Fruit fly (Drosophila melanogaster): ENCODE results near the gene CG1523.

The CG1523 gene

DNA sequence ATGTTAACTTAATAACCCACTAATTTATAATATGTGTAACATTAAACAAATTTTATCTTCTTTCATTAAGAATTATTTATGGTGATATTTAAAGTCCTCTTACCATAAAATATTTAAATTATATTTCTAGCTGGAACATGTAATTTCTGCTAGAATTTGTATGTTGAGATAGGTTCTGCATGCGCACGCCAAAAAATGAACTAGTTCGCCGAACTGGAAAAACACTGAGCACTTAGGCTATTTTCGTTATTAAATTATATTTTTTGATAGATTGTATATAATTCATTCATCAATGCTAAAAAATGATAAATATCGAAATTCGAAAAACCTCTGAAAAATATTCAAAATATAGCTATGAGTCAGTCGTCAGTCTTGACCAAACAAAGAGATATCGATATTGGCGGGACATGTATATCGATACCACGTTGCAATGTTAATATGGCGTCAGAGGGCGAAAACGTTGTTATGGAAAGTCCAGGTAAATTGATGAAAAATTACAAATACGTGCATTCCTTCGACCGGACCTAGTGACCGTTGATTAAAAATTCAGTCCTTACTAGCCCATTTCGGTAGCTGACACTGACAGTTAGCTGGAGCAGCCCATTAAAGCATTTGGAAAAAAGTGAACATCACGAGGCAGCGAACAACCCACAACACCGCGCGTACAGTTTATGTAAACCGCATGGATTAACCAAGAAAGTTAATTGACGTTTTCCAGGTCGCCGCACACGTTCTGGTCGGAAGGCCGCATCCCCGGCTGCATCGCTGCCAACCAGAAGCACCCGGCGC is 7.6 kb downstream of the CG1523 start, which contains the start of gene Prp39 (continued):
- TF ChIP-seq toy (GFP tag; IDR thresholded peaks at IDR 0.05) (no peak), E2f1 (GFP tag; IDR thresholded peaks at IDR 0.05) (peak; percentile 48), unc-4 (GFP tag; IDR thresholded peaks at IDR 0.05; ENCODE audit: partially characterized antibody) (peak; percentile 74), Fer3 (tag; optimal IDR thresholded peaks at IDR 0.05) (peak; percentile 15), tll (GFP tag; optimal IDR thresholded peaks at IDR 0.05) (no peak), az2 (GFP tag; optimal IDR thresholded peaks at IDR 0.05) (peak; percentile 11), CG8478 (optimal IDR thresholded peaks at IDR 0.05) (no peak), nerfin-2 (GFP tag; IDR thresholded peaks at IDR 0.05; ENCODE audit: partially characterized antibody) (peak; percentile 32), CG6813 (GFP tag; optimal IDR thresholded peaks at IDR 0.05) (no peak), btn (GFP tag; optimal IDR thresholded peaks at IDR 0.05) (no peak), sima (GFP tag; optimal IDR thresholded peaks at IDR 0.05) (no peak), dati (GFP tag; IDR thresholded peaks at IDR 0.05) (no peak), CG18764 (GFP tag; optimal IDR thresholded peaks at IDR 0.05) (no peak), sr (GFP tag; IDR thresholded peaks at IDR 0.05) (no peak), dmrt99B (tag; optimal IDR thresholded peaks at IDR 0.05) (no peak), peb (GFP tag; IDR thresholded peaks at IDR 0.05) (no peak), tgo (GFP tag; IDR thresholded peaks at IDR 0.05) (peak; percentile 42; the same call in 2 of the 3 replicates), CG8089 (GFP tag; optimal IDR thresholded peaks at IDR 0.05) (no peak), Aef1 (GFP tag; IDR thresholded peaks at IDR 0.05) (peak; percentile 33; the same call in 1 of the 3 replicates), CG1792 (GFP tag; optimal IDR thresholded peaks at IDR 0.05) (no peak), CG8290 (GFP tag; optimal IDR thresholded peaks at IDR 0.05) (no peak), CG8290 (tag; optimal IDR thresholded peaks at IDR 0.05) (no peak), Tbp (GFP tag; optimal IDR thresholded peaks at IDR 0.05) (no peak), CG15514 (GFP tag; optimal IDR thresholded peaks at IDR 0.05) (peak; percentile 98), CG7839 (tag; optimal IDR thresholded peaks at IDR 0.05) (no peak), CG15073 (GFP tag; optimal IDR thresholded peaks at IDR 0.05) (no peak), CG13424 (tag; optimal IDR thresholded peaks at IDR 0.05) (peak; percentile 34), Ets97D (GFP tag; optimal IDR thresholded peaks at IDR 0.05) (no peak), nom (GFP tag; optimal IDR thresholded peaks at IDR 0.05) (no peak), CG12391 (tag; optimal IDR thresholded peaks at IDR 0.05) (peak; percentile 51), Max (GFP tag; optimal IDR thresholded peaks at IDR 0.05) (peak; percentile 22), fd102C (GFP tag; optimal IDR thresholded peaks at IDR 0.05) (no peak), Mad (GFP tag; optimal IDR thresholded peaks at IDR 0.05) (no peak), Ravus (GFP tag; IDR thresholded peaks at IDR 0.05) (no peak), dpn (GFP tag; optimal IDR thresholded peaks at IDR 0.05) (peak in 1 of 2 experiments; percentile 50), croc (GFP tag; conservative IDR thresholded peaks at IDR 0.05) (no peak), mld (GFP tag; IDR thresholded peaks at IDR 0.05; ENCODE audit: partially characterized antibody) (peak; percentile 63; the same call in 2 of the 3 replicates), Dip3 (GFP tag; optimal IDR thresholded peaks at IDR 0.05) (no peak), Spps (tag; optimal IDR thresholded peaks at IDR 0.05) (no peak), Bdp1 (GFP tag; optimal IDR thresholded peaks at IDR 0.05) (no peak), CG8388 (GFP tag; optimal IDR thresholded peaks at IDR 0.05) (peak; percentile 10), zen (tag; optimal IDR thresholded peaks at IDR 0.05) (no peak), tio (GFP tag; optimal IDR thresholded peaks at IDR 0.05) (no peak), cwo (GFP tag; optimal IDR thresholded peaks at IDR 0.05) (no peak), CG11398 (GFP tag; optimal IDR thresholded peaks at IDR 0.05) (no peak), CG32772 (GFP tag; IDR thresholded peaks at IDR 0.05) (peak; percentile 44), CG4707 (GFP tag; optimal IDR thresholded peaks at IDR 0.05) (no peak), CG3407 (GFP tag; optimal IDR thresholded peaks at IDR 0.05) (no peak), yki (optimal IDR thresholded peaks at IDR 0.05) (no peak), Jarid2 (GFP tag; optimal IDR thresholded peaks at IDR 0.05) (no peak)
